Fruit fly (Drosophila melanogaster): Measurements from ENCODE around the gene CG13643.
A peak's percentile ranks its signal among the peaks of the same experiment; 100 is the strongest.

Gene CG13643

dm6 chr3R:24953152-24953551 is 47.3 kb upstream of the CG13643 start:
- TF ChIP-seq CG13123 (GFP tag; optimal IDR thresholded peaks at IDR 0.05) = no peak
- no peak for TF ChIP-seq H2.0 (GFP tag; IDR thresholded peaks at IDR 0.05)
- no peak for TF ChIP-seq Fer1 (GFP tag; optimal IDR thresholded peaks at IDR 0.05)
- TF ChIP-seq C15 (GFP tag; IDR thresholded peaks at IDR 0.05) = no peak
- TF ChIP-seq trh (GFP tag; optimal IDR thresholded peaks at IDR 0.05) = no peak
- no peak for TF ChIP-seq CG17328 (GFP tag; IDR thresholded peaks at IDR 0.05)
- TF ChIP-seq dati (GFP tag; IDR thresholded peaks at IDR 0.05) = no peak
- TF ChIP-seq kah (GFP tag; optimal IDR thresholded peaks at IDR 0.05) = no peak
- TF ChIP-seq CG8924 (tag; optimal IDR thresholded peaks at IDR 0.05) = no peak
- TF ChIP-seq zfh1 (GFP tag; IDR thresholded peaks at IDR 0.05) = no peak
- no peak for TF ChIP-seq phol (tag; optimal IDR thresholded peaks at IDR 0.05)
- TF ChIP-seq bcd (GFP tag; optimal IDR thresholded peaks at IDR 0.05) = no peak
- TF ChIP-seq CG18599 (GFP tag; optimal IDR thresholded peaks at IDR 0.05) = no peak
- TF ChIP-seq vvl (GFP tag; IDR thresholded peaks at IDR 0.05) = no peak
- no peak for TF ChIP-seq Adf1 (GFP tag; IDR thresholded peaks at IDR 0.05)

DNA sequence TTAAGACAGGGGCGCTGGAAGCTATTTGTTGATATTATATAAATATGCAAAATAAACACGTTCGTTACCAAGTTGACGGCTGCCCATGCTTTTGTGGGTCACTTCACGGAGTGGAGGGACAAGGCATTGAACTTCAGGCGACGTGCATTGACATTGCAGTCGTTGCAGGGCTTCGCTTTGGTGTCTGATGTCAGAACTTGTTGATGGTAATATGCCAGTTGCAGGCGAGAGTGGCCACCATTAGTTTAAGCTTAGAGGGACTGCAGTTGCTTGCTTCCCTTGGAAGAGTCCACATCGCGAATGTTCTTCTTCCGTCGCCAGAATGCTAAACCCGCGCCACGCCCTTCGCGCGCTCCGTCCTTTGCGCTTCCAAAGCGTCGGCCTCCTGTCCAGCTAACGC is 41.5 kb upstream of the CG13643 start, which contains the start of gene mah:
Gene mah (plus strand): TSS at position 301 of the 400 bp plus-strand sequence.
- TF ChIP-seq CG5953 (GFP tag; IDR thresholded peaks at IDR 0.05) (no peak), dimm (GFP tag; IDR thresholded peaks at IDR 0.05) (no peak), kah (GFP tag; optimal IDR thresholded peaks at IDR 0.05) (no peak), CG10959 (GFP tag; IDR thresholded peaks at IDR 0.05) (no peak), CG12104 (GFP tag; optimal IDR thresholded peaks at IDR 0.05) (no peak), knrl (GFP tag; IDR thresholded peaks at IDR 0.05; ENCODE audit: partially characterized antibody) (no peak), CG18262 (tag; optimal IDR thresholded peaks at IDR 0.05) (no peak), Myb (GFP tag; optimal IDR thresholded peaks at IDR 0.05) (no peak), z (GFP tag; IDR thresholded peaks at IDR 0.05) (no peak), CG18599 (GFP tag; optimal IDR thresholded peaks at IDR 0.05) (no peak)

dm6 chr3R:24944920-24945853 is 39.4 kb upstream of the CG13643 start, which contains the start of the genes ssh and Nmnat:
ssh (minus strand) TSS chr3R:24944956.
Nmnat (plus strand) TSS chr3R:24945237.
- TF ChIP-seq Dbx (GFP tag; IDR thresholded peaks at IDR 0.05) = no peak; the same call in 2 of the 3 replicates
- TF ChIP-seq CG17912 (GFP tag; optimal IDR thresholded peaks at IDR 0.05) = no peak
- TF ChIP-seq Vsx1 (GFP tag; optimal IDR thresholded peaks at IDR 0.05) = no peak
- no peak for TF ChIP-seq D19B (GFP tag; optimal IDR thresholded peaks at IDR 0.05)
- peak; percentile 24 for TF ChIP-seq CG12744 (GFP tag; optimal IDR thresholded peaks at IDR 0.05)
- TF ChIP-seq disco-r (GFP tag; optimal IDR thresholded peaks at IDR 0.05) = no peak
- TF ChIP-seq Mes4 (GFP tag; optimal IDR thresholded peaks at IDR 0.05) = no peak
- TF ChIP-seq fd96Cb (tag; optimal IDR thresholded peaks at IDR 0.05) = no peak
- TF ChIP-seq vfl (GFP tag; optimal IDR thresholded peaks at IDR 0.05) = peak; percentile 44
- TF ChIP-seq nerfin-2 (GFP tag; IDR thresholded peaks at IDR 0.05; ENCODE audit: partially characterized antibody) = peak; percentile 88
- TF ChIP-seq B-H2 (GFP tag; optimal IDR thresholded peaks at IDR 0.05) = no peak
- peak; percentile 52 for TF ChIP-seq CoRest (tag; optimal IDR thresholded peaks at IDR 0.05)
- peak; percentile 42 for TF ChIP-seq zfh2 (GFP tag; optimal IDR thresholded peaks at IDR 0.05)
- peak; percentile 70 for TF ChIP-seq CG15514 (GFP tag; optimal IDR thresholded peaks at IDR 0.05)
- peak; percentile 88 for TF ChIP-seq CG6791 (GFP tag; IDR thresholded peaks at IDR 0.05; ENCODE audit: partially characterized antibody)
- TF ChIP-seq Jarid2 (GFP tag; optimal IDR thresholded peaks at IDR 0.05) = no peak
- no peak for TF ChIP-seq pan (optimal IDR thresholded peaks at IDR 0.05)
- TF ChIP-seq pan (GFP tag; optimal IDR thresholded peaks at IDR 0.05 in 1 of 2, IDR thresholded peaks at IDR 0.05 in 1 of 2) = no peak
- peak; percentile 30 for TF ChIP-seq eyg (GFP tag; optimal IDR thresholded peaks at IDR 0.05)
- peak; percentile 39 for TF ChIP-seq Chrac-16 (GFP tag; optimal IDR thresholded peaks at IDR 0.05)
- peak; percentile 54 for TF ChIP-seq CG17829 (tag; optimal IDR thresholded peaks at IDR 0.05)
- TF ChIP-seq emc (GFP tag; optimal IDR thresholded peaks at IDR 0.05) = no peak
- TF ChIP-seq CG18764 (GFP tag; optimal IDR thresholded peaks at IDR 0.05) = no peak
- TF ChIP-seq CG6813 (GFP tag; optimal IDR thresholded peaks at IDR 0.05) = no peak
- no peak for TF ChIP-seq HLH3B (GFP tag; IDR thresholded peaks at IDR 0.05)
